Worm (Caenorhabditis elegans) whole organism, L2 larva: Measurements from ENCODE around the gene clx-1.

Experiments
- lin-13 ChIP-seq: fragments of 150-350 bp; optimal IDR thresholded peaks from 2 replicates; lab custom pipeline; 2014; ENCODE audit warnings: missing biosample characterization, missing genetic modification reagents, missing genetic modification characterization
- lin-39 ChIP-seq: fragments of 150-350 bp; optimal IDR thresholded peaks from 2 replicates; lab custom pipeline; 2014; ENCODE audit warnings: missing biosample characterization, missing genetic modification reagents, missing genetic modification characterization
- mbf-1 ChIP-seq: sonication (generic microtip); optimal IDR thresholded peaks from 2 replicates; lab custom pipeline; 2017; ENCODE audit warnings: missing biosample characterization, missing genetic modification characterization
- nhr-237 ChIP-seq: fragments of 150-350 bp; optimal IDR thresholded peaks from 2 replicates; lab custom pipeline; 2014; ENCODE audit warnings: missing biosample characterization, missing genetic modification characterization
- sma-9 ChIP-seq, 2 experiments: fragments of 150-350 bp in 1 of 2; sonication (generic microtip) in 1 of 2; optimal IDR thresholded peaks; 2 replicates each; lab custom pipeline; 2014 to 2016; ENCODE audit warnings: missing genetic modification characterization in 2 of 2, mild to moderate bottlenecking in 1 of 2, missing biosample characterization in 1 of 2, missing compliant biosample characterization in 1 of 2, missing genetic modification reagents in 1 of 2, moderate library complexity in 1 of 2
- unc-62 ChIP-seq: fragments of 150-350 bp; optimal IDR thresholded peaks from 2 replicates; lab custom pipeline; 2014; ENCODE audit warnings: missing biosample characterization, missing genetic modification reagents, missing genetic modification characterization
- zag-1 ChIP-seq: fragments of 150-350 bp; optimal IDR thresholded peaks from 2 replicates; lab custom pipeline; 2014; ENCODE audit warnings: missing biosample characterization, missing genetic modification characterization

DNA sequence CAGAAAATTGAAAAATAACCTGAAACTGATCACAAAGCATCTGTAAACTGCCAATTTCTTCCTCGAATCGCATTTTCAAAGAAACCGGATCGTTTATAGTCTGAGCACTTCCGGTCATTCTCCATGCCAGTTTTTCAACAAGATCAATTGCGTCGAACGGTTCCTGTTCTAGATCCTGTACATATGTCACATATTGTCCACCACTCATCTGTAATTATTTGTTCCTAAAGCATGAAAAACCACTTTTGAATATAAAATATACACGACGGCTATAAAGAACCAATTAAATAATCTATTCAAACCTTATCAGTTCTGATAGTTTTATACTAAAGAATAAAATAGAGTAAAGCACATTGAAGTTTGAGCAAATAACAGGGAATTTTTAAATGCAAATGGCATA, 47.8 kb downstream of the clx-1 start, which contains the start of gene sec-10:
- TF ChIP-seq mbf-1 (tag; lab: Kevin White, UChicago), result no peak
- TF ChIP-seq lin-39 (tag; lab: Kevin White, UChicago), result no peak
- no peak for TF ChIP-seq lin-13
- no peak for TF ChIP-seq zag-1 (tag; lab: Kevin White, UChicago)
- TF ChIP-seq sma-9 (GFP tag; optimal IDR thresholded peaks at IDR 0.05; lab: Kevin White, UChicago), result no peak
- TF ChIP-seq sma-9 (tag; optimal IDR thresholded peaks at IDR 0.05; lab: Kevin White, UChicago), result no peak
- TF ChIP-seq unc-62 (GFP tag; lab: Kevin White, UChicago), result no peak
- TF ChIP-seq nhr-237 (tag; lab: Kevin White, UChicago), result no peak
